Worm (Caenorhabditis elegans): ENCODE data around the gene rimb-1.

- no peak for TF ChIP-seq T22C8.4 (GFP tag; IDR thresholded peaks at IDR 0.05)
- no peak for TF ChIP-seq med-1 (GFP tag; optimal IDR thresholded peaks at IDR 0.05; ENCODE audit: insufficient read depth)
- no peak for TF ChIP-seq cog-1 (tag; optimal IDR thresholded peaks at IDR 0.05)
- no peak for TF ChIP-seq flt-1 (GFP tag; IDR thresholded peaks at IDR 0.05)
Observed at ce11 chrIII:1788033-1788432, at the start of gene rimb-1.

All from whole organism, midembryonic.